Fruit fly (Drosophila melanogaster) whole organism, adult: Measurements from ENCODE around the gene STUB1.

Source experiments
- CG7101 ChIP-seq: fragments of 200-800 bp; sonication (Bioruptor generic); optimal IDR thresholded peaks from 2 replicates; lab custom pipeline; 2018; ENCODE audit warnings: missing biosample characterization, mild to moderate bottlenecking, missing genetic modification characterization, moderate library complexity
- cic ChIP-seq: fragments of 200-800 bp; sonication (Bioruptor generic); optimal IDR thresholded peaks from 2 replicates; lab custom pipeline; 2017; ENCODE audit warnings: missing biosample characterization, mild to moderate bottlenecking, missing genetic modification characterization, moderate library complexity
- kay ChIP-seq: fragments of 200-800 bp; sonication (Bioruptor generic); peaks from one replicate; lab custom pipeline; 2016; ENCODE audit warnings: missing biosample characterization, missing genetic modification characterization, borderline replicate concordance

dm6 chr2L:10418981-10419380 is 18.4 kb upstream of the STUB1 start, which contains the start of gene RfC3:
- peak; percentile 94 for TF ChIP-seq kay
- TF ChIP-seq cic (GFP tag; lab: Kevin White, UChicago), result no peak
- no peak for TF ChIP-seq CG7101 (tag; lab: Kevin White, UChicago)
